Worm (Caenorhabditis elegans) whole organism, L2 larva: ENCODE measurements around the gene yars-2.

Experiments used
- C34F6.9 ChIP-seq: fragments of 150-350 bp; optimal IDR thresholded peaks from 2 replicates; lab custom pipeline; 2014; ENCODE audit warnings: missing biosample characterization, missing genetic modification characterization
- F13H6.1 ChIP-seq: sonication (generic microtip); optimal IDR thresholded peaks from 2 replicates; lab custom pipeline; 2016; ENCODE audit warnings: missing genetic modification characterization, missing compliant biosample characterization
- ZK546.5 ChIP-seq: sonication (generic microtip); optimal IDR thresholded peaks from 2 replicates; lab custom pipeline; 2017; ENCODE audit warnings: missing biosample characterization, missing genetic modification characterization
- ama-1 ChIP-seq: fragments of 150-350 bp; optimal IDR thresholded peaks from 2 replicates; lab custom pipeline; 2018; ENCODE audit warnings: inconsistent platforms
- blmp-1 ChIP-seq: sonication (generic microtip); optimal IDR thresholded peaks from 2 replicates; lab custom pipeline; 2017; ENCODE audit warnings: missing genetic modification characterization, mild to moderate bottlenecking, missing compliant biosample characterization, antibody characterized with exemption, moderate library complexity; ENCODE audit not compliant: insufficient read depth
- ceh-16 ChIP-seq: fragments of 150-350 bp; optimal IDR thresholded peaks from 2 replicates; lab custom pipeline; 2014; ENCODE audit warnings: missing biosample characterization, missing genetic modification characterization
- ceh-82 ChIP-seq: fragments of 150-350 bp; optimal IDR thresholded peaks from 2 replicates; lab custom pipeline; 2014; ENCODE audit warnings: missing biosample characterization, missing genetic modification characterization
- crh-2 ChIP-seq: sonication (generic microtip); optimal IDR thresholded peaks from 2 replicates; lab custom pipeline; 2017; ENCODE audit warnings: missing biosample characterization, missing genetic modification characterization
- egl-27 ChIP-seq: sonication (generic microtip); optimal IDR thresholded peaks from 3 replicates; lab custom pipeline; 2017; ENCODE audit warnings: missing biosample characterization, missing genetic modification reagents, missing genetic modification characterization
- elt-3 ChIP-seq: sonication (generic microtip); optimal IDR thresholded peaks from 2 replicates; lab custom pipeline; 2017; ENCODE audit warnings: missing biosample characterization, missing genetic modification characterization
- fos-1 ChIP-seq: fragments of 150-350 bp; optimal IDR thresholded peaks from 2 replicates; lab custom pipeline; 2014; ENCODE audit warnings: missing biosample characterization, missing genetic modification characterization
- gmeb-1 ChIP-seq: fragments of 150-350 bp; optimal IDR thresholded peaks from 2 replicates; lab custom pipeline; 2014; ENCODE audit warnings: missing biosample characterization, missing genetic modification characterization
- lin-11 ChIP-seq: fragments of 150-350 bp; sonication (generic microtip); optimal IDR thresholded peaks from 2 replicates; lab custom pipeline; 2014; ENCODE audit warnings: missing biosample characterization, missing genetic modification characterization, inconsistent platforms, mixed read lengths
- lin-39 ChIP-seq: fragments of 150-350 bp; optimal IDR thresholded peaks from 2 replicates; lab custom pipeline; 2014; ENCODE audit warnings: missing biosample characterization, missing genetic modification reagents, missing genetic modification characterization
- lsy-2 ChIP-seq, 2 experiments: fragments of 150-350 bp in 1 of 2; sonication (generic microtip) in 1 of 2; optimal IDR thresholded peaks; 2 replicates each; lab custom pipeline; 2014 to 2017; ENCODE audit warnings: missing biosample characterization in 2 of 2, missing genetic modification characterization in 2 of 2
- nhr-11 ChIP-seq: fragments of 150-350 bp; optimal IDR thresholded peaks from 2 replicates; lab custom pipeline; 2014; ENCODE audit warnings: missing biosample characterization, missing genetic modification characterization
- nhr-12 ChIP-seq: fragments of 150-350 bp; optimal IDR thresholded peaks from 2 replicates; lab custom pipeline; 2014; ENCODE audit warnings: missing biosample characterization, missing genetic modification characterization
- nhr-129 ChIP-seq: fragments of 150-350 bp; optimal IDR thresholded peaks from 2 replicates; lab custom pipeline; 2014; ENCODE audit warnings: missing biosample characterization, missing genetic modification characterization
- nhr-21 ChIP-seq: fragments of 150-350 bp; optimal IDR thresholded peaks from 2 replicates; lab custom pipeline; 2014; ENCODE audit warnings: missing biosample characterization, missing genetic modification characterization
- nhr-23 ChIP-seq: fragments of 150-350 bp; optimal IDR thresholded peaks from 2 replicates; lab custom pipeline; 2014; ENCODE audit warnings: missing biosample characterization, missing genetic modification reagents, missing genetic modification characterization
- nhr-237 ChIP-seq: fragments of 150-350 bp; optimal IDR thresholded peaks from 2 replicates; lab custom pipeline; 2014; ENCODE audit warnings: missing biosample characterization, missing genetic modification characterization
- nhr-25 ChIP-seq: fragments of 150-350 bp; sonication (generic microtip); optimal IDR thresholded peaks from 3 replicates; lab custom pipeline; 2014; ENCODE audit warnings: missing biosample characterization, missing genetic modification characterization
- nhr-77 ChIP-seq: fragments of 150-350 bp; optimal IDR thresholded peaks from 2 replicates; lab custom pipeline; 2014; ENCODE audit warnings: missing biosample characterization, missing genetic modification characterization
- peb-1 ChIP-seq: fragments of 150-350 bp; optimal IDR thresholded peaks from 2 replicates; lab custom pipeline; 2014; ENCODE audit warnings: missing biosample characterization, missing genetic modification characterization
- sem-4 ChIP-seq: fragments of 150-350 bp; optimal IDR thresholded peaks from 2 replicates; lab custom pipeline; 2014; ENCODE audit warnings: missing biosample characterization, missing genetic modification reagents, missing genetic modification characterization
- skn-1 ChIP-seq: sonication (generic microtip); optimal IDR thresholded peaks from 2 replicates; lab custom pipeline; 2017; ENCODE audit warnings: missing biosample characterization, missing genetic modification characterization
- sma-3 ChIP-seq: sonication (generic microtip); optimal IDR thresholded peaks from 2 replicates; lab custom pipeline; 2016; ENCODE audit warnings: missing genetic modification reagents, missing genetic modification characterization, missing compliant biosample characterization
- sma-9 ChIP-seq, 2 experiments: fragments of 150-350 bp in 1 of 2; sonication (generic microtip) in 1 of 2; optimal IDR thresholded peaks; 2 replicates each; lab custom pipeline; 2014 to 2016; ENCODE audit warnings: missing genetic modification characterization in 2 of 2, mild to moderate bottlenecking in 1 of 2, missing biosample characterization in 1 of 2, missing compliant biosample characterization in 1 of 2, missing genetic modification reagents in 1 of 2, moderate library complexity in 1 of 2
- snpc-4 ChIP-seq: fragments of 150-350 bp; optimal IDR thresholded peaks from 2 replicates; lab custom pipeline; 2014; ENCODE audit warnings: missing biosample characterization, missing genetic modification characterization
- unc-62 ChIP-seq: fragments of 150-350 bp; optimal IDR thresholded peaks from 2 replicates; lab custom pipeline; 2014; ENCODE audit warnings: missing biosample characterization, missing genetic modification reagents, missing genetic modification characterization
- zag-1 ChIP-seq: fragments of 150-350 bp; optimal IDR thresholded peaks from 2 replicates; lab custom pipeline; 2014; ENCODE audit warnings: missing biosample characterization, missing genetic modification characterization
- ztf-11 ChIP-seq: sonication (generic microtip); optimal IDR thresholded peaks from 2 replicates; lab custom pipeline; 2017; ENCODE audit warnings: missing biosample characterization, missing genetic modification characterization
- ztf-4 ChIP-seq: fragments of 150-350 bp; optimal IDR thresholded peaks from 2 replicates; lab custom pipeline; 2014; ENCODE audit warnings: missing biosample characterization, missing genetic modification characterization

yars-2 gene

ce11 chrIV:4703911-4704310 lies 8.5 kb downstream of the yars-2 start, which contains the start of gene ogdh-1:
ogdh-1 (minus strand) TSS chrIV:4704011.
- no peak for TF ChIP-seq nhr-237
- TF ChIP-seq crh-2 = no peak
- TF ChIP-seq nhr-77 (tag; lab: Kevin White, UChicago) = no peak
- TF ChIP-seq nhr-25 (tag; lab: Kevin White, UChicago) = no peak
- no peak for TF ChIP-seq F13H6.1
- no peak for TF ChIP-seq blmp-1 (tag; lab: Kevin White, UChicago)
- TF ChIP-seq nhr-12 = no peak
- no peak for TF ChIP-seq lsy-2 (tag; optimal IDR thresholded peaks at IDR 0.05; lab: Kevin White, UChicago)

DNA sequence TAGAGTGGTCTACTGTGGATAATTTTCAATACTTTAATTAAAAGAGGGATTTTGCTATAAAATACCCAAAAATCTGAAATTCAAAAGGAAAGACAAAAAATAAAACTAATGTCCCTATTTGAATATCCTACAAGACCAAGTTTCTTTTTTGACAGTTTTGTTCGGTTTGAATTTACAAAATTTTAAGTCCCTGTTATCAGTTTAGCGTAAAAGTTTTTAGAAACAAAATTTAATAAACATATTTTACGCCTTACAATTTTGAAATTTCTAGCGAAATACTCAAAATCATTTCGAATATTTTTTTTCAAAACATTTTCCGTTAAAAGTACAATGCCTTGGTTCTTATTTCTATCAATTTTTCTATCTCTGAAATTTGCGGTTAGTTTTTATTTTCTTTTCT lies 20.0 kb downstream of the yars-2 start, which contains the start of gene spe-51:
TSS of gene spe-51 (plus strand) at position 301 of the 400 bp plus-strand sequence.
- TF ChIP-seq nhr-23 (tag; lab: Kevin White, UChicago) (no peak), F13H6.1 (no peak), nhr-21 (tag; lab: Kevin White, UChicago) (no peak), crh-2 (no peak), skn-1 (tag; lab: Kevin White, UChicago) (no peak), nhr-129 (tag; lab: Kevin White, UChicago) (no peak), sem-4 (tag; lab: Kevin White, UChicago) (no peak), elt-3 (tag; lab: Kevin White, UChicago) (no peak), lin-11 (tag; lab: Kevin White, UChicago) (no peak), egl-27 (tag; lab: Kevin White, UChicago) (no peak), sma-9 (GFP tag; optimal IDR thresholded peaks at IDR 0.05; lab: Kevin White, UChicago) (no peak), sma-9 (tag; optimal IDR thresholded peaks at IDR 0.05; lab: Kevin White, UChicago) (no peak), lin-39 (no peak), peb-1 (no peak), nhr-12 (no peak), fos-1 (no peak), snpc-4 (tag; lab: Kevin White, UChicago) (no peak), nhr-25 (tag; lab: Kevin White, UChicago) (no peak)

DNA sequence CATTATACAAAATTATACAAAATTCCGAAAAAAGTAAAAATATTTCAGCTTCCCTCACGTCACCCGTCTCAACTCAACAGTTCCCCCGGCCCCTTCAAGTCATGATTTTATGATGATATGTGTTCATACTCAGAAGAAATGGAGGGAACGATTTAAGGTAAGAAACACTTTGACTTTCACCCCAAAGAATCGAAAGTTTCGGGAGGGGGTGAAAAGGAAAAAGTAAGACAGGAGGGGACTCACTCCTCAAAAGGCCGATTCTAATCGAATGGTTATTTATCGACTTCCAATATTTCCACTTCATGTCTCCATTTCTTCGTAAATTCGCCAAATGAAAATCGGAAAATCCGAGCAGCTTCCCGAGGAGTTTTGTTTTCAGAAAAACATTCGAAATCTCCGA lies 24.2 kb downstream of the yars-2 start, which contains the start of gene bus-4:
TSS of gene bus-4 (plus strand) at position 49 of the 400 bp plus-strand sequence.
- no peak for TF ChIP-seq nhr-25 (tag; lab: Kevin White, UChicago)
- TF ChIP-seq blmp-1 (tag; lab: Kevin White, UChicago) = peak; percentile 61

ce11 chrIV:4686898-4687297 lies 25.5 kb downstream of the yars-2 start:
- TF ChIP-seq lin-39 = no peak
- TF ChIP-seq ZK546.5 (tag; lab: Kevin White, UChicago) = no peak
- TF ChIP-seq ztf-4 = no peak
- no peak for TF ChIP-seq crh-2
- no peak for TF ChIP-seq C34F6.9 (tag; lab: Kevin White, UChicago)
- no peak for TF ChIP-seq nhr-11 (tag; lab: Kevin White, UChicago)
- no peak for TF ChIP-seq ztf-11 (tag; lab: Kevin White, UChicago)
- no peak for TF ChIP-seq ceh-16 (tag; lab: Kevin White, UChicago)
- TF ChIP-seq ceh-82 (tag; lab: Kevin White, UChicago) = no peak
- no peak for TF ChIP-seq nhr-25 (tag; lab: Kevin White, UChicago)
- no peak for TF ChIP-seq gmeb-1 (tag; lab: Kevin White, UChicago)
- no peak for TF ChIP-seq zag-1 (tag; lab: Kevin White, UChicago)
- TF ChIP-seq ama-1 (lab: Kevin White, UChicago) = no peak
- TF ChIP-seq sma-3 (GFP tag; lab: Kevin White, UChicago) = no peak

DNA sequence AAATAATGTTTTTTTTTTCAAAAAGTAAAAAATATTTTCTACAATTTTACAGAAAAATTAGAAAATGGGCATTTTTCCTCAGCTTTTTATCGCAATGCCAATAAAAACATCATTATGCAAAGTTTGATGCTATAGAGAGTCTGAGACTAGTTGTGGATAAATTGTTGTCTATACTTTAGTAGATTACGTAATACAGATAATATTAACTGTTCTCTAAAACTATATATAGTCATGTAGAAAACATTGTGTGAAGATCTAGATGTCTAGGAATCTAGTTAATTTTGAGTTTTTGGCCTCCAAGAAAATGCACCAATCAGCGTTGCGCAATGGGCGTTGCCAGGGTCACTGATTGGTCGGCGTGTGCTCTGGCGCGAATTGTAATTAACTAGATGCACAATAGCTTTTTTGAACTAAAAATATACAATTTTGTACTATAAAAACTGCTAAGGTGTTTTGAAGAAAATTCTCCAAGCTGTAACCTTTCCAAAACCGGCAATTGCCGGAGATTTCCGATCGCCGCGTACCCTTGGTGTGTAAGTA lies 26.1 kb downstream of the yars-2 start:
- no peak for TF ChIP-seq ZK546.5 (tag; lab: Kevin White, UChicago)
- TF ChIP-seq nhr-77 (tag; lab: Kevin White, UChicago) = no peak
- no peak for TF ChIP-seq nhr-12
- no peak for TF ChIP-seq nhr-21 (tag; lab: Kevin White, UChicago)
- TF ChIP-seq gmeb-1 (tag; lab: Kevin White, UChicago) = no peak
- TF ChIP-seq lin-39 = no peak
- TF ChIP-seq skn-1 (tag; lab: Kevin White, UChicago) = no peak
- no peak for TF ChIP-seq sem-4 (tag; lab: Kevin White, UChicago)
- TF ChIP-seq unc-62 (GFP tag; lab: Kevin White, UChicago) = no peak
- no peak for TF ChIP-seq zag-1 (tag; lab: Kevin White, UChicago)
- no peak for TF ChIP-seq sma-3 (GFP tag; lab: Kevin White, UChicago)
- TF ChIP-seq nhr-11 (tag; lab: Kevin White, UChicago) = no peak
- TF ChIP-seq ceh-16 (tag; lab: Kevin White, UChicago) = no peak
- TF ChIP-seq, all 48 proteins: peak for 0
